Worm (Caenorhabditis elegans) whole organism, L2 larva: ENCODE measurements around the gene str-56.

Experiments used
- ama-1 ChIP-seq: fragments of 150-350 bp; optimal IDR thresholded peaks from 2 replicates; lab custom pipeline; 2018; ENCODE audit warnings: inconsistent platforms
- blmp-1 ChIP-seq: sonication (generic microtip); optimal IDR thresholded peaks from 2 replicates; lab custom pipeline; 2017; ENCODE audit warnings: missing genetic modification characterization, mild to moderate bottlenecking, missing compliant biosample characterization, antibody characterized with exemption, moderate library complexity; ENCODE audit not compliant: insufficient read depth
- mdl-1 ChIP-seq, 2 experiments: fragments of 150-350 bp in 1 of 2; sonication (generic microtip) in 1 of 2; optimal IDR thresholded peaks; 2 replicates each; lab custom pipeline; 2017; ENCODE audit warnings: missing biosample characterization in 2 of 2, missing genetic modification characterization in 2 of 2
- sma-9 ChIP-seq, 2 experiments: fragments of 150-350 bp in 1 of 2; sonication (generic microtip) in 1 of 2; optimal IDR thresholded peaks; 2 replicates each; lab custom pipeline; 2014 to 2016; ENCODE audit warnings: missing genetic modification characterization in 2 of 2, mild to moderate bottlenecking in 1 of 2, missing biosample characterization in 1 of 2, missing compliant biosample characterization in 1 of 2, missing genetic modification reagents in 1 of 2, moderate library complexity in 1 of 2

ce11 chrV:15865839-15866238 lies 6.5 kb upstream of the str-56 start, which contains the start of gene srh-293:
- TF ChIP-seq mdl-1 (tag; optimal IDR thresholded peaks at IDR 0.05; lab: Kevin White, UChicago) = no peak
- TF ChIP-seq sma-9 (GFP tag; optimal IDR thresholded peaks at IDR 0.05; lab: Kevin White, UChicago) = no peak
- TF ChIP-seq sma-9 (tag; optimal IDR thresholded peaks at IDR 0.05; lab: Kevin White, UChicago) = no peak
- no peak for TF ChIP-seq ama-1 (lab: Kevin White, UChicago)
- no peak for TF ChIP-seq blmp-1 (tag; lab: Kevin White, UChicago)
